Fruit fly (Drosophila melanogaster) S2 (cell line): Measurements from ENCODE around the gene CG43059.

ENCODE experiments used
- CG8478 ChIP-seq: fragments of >200 bp; optimal IDR thresholded peaks from 2 replicates; lab custom pipeline; 2018
- CTCF ChIP-seq, 2 experiments: fragments of >200 bp; optimal IDR thresholded peaks; 2 replicates each; lab custom pipeline; 2018

The CG43059 gene

DNA sequence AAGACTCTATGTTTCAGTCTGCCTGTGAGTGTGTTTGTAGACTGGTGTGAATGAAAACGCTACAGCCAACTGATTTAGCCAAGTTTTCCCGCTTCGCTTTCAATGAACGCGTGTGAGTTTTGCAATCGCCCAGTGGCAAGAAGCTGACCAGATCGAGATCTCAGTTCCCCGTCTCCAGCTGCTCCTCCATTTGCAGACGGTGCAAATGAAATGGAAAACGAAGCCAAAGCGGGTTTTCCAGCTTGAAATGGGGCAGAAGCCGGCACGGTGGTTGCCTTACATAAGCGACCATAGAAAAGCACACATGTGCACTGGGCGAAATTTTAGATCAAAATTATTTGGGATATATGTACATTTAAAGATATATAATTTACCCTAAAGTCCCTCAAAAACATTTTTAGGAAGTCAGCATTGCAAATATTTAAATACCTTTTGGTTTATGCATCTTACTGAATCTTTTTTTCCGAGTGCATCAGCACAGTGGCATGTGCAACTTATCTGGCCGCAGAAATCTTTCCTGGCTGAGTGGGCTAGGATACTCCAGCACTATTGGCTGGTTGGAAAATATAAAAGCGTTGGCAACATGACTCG, at the start of gene CG43059:
Gene CG43059 (minus strand): TSS at position 51 of the 591 bp plus-strand sequence.
- TF ChIP-seq CG8478 (lab: Kevin White, UChicago) (no peak), CTCF (optimal IDR thresholded peaks at IDR 0.05; lab: Kevin White, UChicago) (no peak)

DNA sequence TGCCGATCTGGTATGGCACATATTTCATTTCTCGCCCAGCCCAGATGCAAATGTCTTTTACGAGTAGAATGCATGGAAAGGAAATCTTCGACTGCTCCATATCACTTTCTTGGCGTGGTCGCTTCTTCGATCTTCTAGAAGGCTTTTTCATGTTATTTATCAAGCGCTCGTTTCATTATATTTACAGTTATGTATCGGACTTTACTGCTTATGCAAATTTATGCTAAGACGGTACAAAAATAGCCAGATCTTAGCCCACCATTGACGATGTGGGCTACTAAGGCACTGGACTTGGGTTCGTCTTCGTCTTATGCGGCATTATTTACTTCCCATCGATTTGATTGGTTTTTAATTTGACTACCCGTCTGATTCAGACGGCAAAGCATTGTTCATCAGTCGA, 44.5 kb upstream of the CG43059 start:
- no peak for TF ChIP-seq CG8478 (lab: Kevin White, UChicago)
- TF ChIP-seq CTCF (optimal IDR thresholded peaks at IDR 0.05; lab: Kevin White, UChicago): no peak

DNA sequence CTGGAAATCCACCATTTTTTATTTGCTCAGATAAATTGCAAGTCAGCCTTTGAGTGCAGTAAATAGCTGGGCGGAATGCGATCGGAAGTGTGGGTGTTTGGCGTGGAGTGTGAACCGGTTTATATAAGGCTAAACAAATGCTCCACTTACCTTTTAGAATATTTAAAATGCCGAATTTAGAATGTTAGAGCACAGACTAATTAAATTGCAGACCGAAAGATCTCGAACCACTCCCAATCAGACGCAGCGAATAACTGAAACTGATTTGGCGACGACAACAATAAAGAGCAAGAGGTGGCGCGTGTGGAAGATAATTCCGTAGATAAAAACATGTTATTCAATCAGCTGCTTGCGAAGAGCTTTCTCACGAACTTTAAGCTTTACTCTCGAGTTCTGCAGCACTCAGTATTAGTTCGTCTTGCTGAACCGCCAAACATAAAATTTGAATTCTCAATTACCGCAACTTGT, 41.9 kb upstream of the CG43059 start, which contains the start of gene Idh:
Gene Idh (minus strand): TSS at position 264 of the 468 bp plus-strand sequence.
- TF ChIP-seq CTCF (optimal IDR thresholded peaks at IDR 0.05; lab: Kevin White, UChicago) (no peak), CG8478 (lab: Kevin White, UChicago) (no peak)

DNA sequence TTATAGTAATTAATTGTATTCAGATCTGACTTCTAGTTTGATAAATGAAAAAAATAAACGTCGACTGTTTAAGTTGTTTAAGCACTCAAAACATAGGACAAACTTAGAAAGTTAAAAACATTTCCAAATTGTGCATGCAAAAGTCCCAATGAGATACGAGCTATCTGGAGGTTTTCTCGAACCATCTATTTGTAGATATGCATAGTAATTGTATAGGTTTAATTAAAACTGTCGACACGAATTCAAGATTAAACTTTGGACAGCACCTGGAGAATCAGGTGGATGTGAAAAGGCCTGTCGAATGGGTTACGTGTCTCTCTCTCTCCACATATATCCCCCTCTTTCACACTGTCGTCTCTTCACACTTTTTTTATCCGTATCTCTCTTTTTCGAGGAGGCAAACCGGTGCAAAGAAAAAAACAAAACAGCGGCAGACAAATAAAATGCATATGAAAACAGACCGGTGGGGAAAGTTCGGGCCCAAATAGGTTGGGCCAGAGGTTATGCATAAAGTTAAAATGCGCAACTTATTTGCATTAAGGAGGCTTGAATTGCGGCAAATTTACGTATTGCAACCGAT, 41.4 kb upstream of the CG43059 start:
- TF ChIP-seq CTCF (optimal IDR thresholded peaks at IDR 0.05; lab: Kevin White, UChicago): no peak
- no peak for TF ChIP-seq CG8478 (lab: Kevin White, UChicago)

DNA sequence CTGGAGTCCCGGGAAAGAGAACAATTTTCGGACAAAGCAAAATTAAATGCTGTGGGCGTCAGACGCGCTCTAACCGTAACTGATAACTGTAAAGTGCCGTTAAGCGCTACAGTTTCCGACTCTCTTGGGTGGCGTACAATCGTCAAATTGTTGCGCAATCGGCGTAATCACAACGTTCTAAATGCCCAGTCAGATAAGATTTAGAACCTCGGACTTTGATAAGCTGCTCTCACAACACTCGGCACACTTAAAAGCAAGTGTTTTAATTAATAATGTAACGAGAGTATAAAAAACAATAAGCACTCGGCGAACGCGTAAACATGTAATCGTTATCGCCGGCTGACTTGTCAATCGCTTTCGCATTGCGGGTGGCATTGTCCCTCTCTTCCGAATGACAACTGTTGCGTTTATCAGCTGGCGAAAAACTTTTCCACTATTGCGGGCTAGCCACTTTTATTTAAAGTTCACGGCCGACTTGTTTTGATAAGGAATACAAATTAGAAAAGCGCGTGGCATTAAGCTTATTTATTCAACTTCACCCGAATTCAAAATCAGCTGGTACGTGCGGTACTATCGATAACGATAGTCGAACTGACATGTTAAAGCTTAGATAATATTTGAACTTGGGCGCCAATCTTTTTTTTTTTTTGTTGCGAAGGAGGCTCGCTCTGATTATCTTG, 40.1 kb upstream of the CG43059 start:
- TF ChIP-seq CG8478 (lab: Kevin White, UChicago) (no peak), CTCF (optimal IDR thresholded peaks at IDR 0.05; lab: Kevin White, UChicago) (no peak)

DNA sequence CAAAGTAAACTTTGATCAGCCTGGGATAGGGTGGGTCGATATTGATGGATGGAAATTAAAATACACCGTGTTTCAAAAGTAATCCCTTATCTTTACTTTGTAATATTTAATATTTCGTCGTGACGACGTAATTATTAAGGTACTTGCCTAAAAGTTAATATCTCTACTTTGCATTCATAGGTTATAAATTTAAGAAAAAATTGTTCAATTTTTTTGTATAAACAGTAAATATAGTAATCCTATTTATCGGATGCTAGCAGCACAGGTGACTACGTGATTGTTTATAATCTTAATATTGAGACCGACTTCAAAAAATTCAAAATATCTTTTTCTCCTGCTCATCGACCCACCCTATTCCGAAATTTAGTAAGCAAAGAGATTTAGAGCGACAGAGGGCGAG, 39.4 kb upstream of the CG43059 start:
- no peak for TF ChIP-seq CG8478 (lab: Kevin White, UChicago)
- no peak for TF ChIP-seq CTCF (optimal IDR thresholded peaks at IDR 0.05; lab: Kevin White, UChicago)

DNA sequence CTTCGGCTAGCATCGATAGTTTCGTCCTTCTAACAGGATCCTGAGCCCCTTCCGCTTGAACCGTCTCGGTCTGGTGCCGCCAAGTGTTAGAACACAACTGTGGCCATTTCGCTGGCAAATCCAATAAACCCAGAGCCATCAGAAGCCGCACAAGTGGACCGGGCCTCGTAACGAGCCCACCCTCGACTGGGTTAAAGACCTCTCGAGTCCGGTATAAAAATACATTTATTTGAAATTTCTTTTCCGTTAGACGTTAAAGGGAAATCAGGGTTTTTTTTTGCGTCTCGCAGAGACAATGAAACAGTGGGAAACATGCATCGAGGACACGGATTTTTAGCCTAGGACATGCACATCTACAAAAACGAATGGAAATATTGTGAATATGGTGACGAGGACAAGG, 37.4 kb upstream of the CG43059 start, which contains the start of gene Culd:
Gene Culd (minus strand): TSS at position 101 of the 400 bp plus-strand sequence.
- TF ChIP-seq CG8478 (lab: Kevin White, UChicago) (no peak), CTCF (optimal IDR thresholded peaks at IDR 0.05; lab: Kevin White, UChicago) (no peak)

DNA sequence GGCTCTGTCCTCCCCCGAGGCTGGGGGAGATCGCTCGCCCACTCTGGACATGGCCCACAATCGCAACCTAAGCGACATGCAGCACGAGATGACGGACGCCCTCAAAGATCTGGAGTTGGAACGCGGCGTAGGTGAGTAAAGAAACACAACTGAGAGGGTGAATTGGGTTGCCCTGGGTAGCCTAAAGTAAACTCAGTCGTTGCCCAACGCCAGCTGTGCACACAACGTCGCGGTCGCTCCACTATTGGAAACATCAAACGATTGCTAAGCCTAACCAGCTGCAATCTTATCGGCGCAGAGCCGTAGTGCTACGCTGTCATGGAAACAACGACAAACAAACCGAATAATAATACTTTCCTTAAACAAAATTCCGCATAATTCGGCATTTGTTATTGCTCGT, 28.6 kb upstream of the CG43059 start:
- TF ChIP-seq CTCF (optimal IDR thresholded peaks at IDR 0.05; lab: Kevin White, UChicago) (no peak), CG8478 (lab: Kevin White, UChicago) (no peak)

DNA sequence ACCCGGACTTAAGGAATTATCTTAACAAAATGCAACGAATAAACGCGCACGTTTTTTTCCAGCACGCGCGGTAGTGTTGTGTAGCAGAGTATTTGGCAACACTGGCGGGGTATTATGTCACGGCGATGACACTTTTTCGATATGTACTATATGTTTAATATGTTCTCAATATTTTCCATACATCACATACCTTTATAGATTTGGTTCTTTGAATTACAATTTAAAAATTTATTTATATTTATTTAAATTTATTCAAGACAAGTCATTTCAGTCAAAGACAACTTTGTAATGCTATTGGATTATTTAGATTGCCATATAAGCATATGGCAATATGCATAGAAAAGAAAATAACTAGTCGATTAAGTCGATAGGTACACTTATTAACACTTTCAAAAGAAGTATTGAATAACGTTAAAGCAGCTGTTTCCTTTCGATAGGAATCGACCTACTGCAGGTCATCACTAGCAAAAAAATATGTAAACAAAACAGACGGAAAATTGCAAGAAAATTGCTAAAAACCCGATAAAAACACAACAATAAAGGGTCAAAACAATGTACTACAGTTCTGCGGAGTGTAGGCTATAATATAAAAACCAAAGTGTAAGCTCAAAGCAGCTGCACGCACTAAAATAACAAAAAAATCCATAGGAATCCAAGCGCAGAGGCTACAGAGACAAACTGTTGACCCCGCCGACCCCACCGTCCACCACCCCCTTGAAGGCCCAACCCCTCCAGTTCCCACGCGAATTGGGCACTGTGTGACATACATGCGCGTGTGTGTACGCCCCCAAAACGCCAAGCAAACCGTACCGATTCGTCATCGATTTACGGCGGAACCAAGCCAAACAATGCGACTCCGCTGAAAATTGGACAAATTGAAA, 27.6 kb upstream of the CG43059 start, which contains the start of the genes CG7182 and GAPcenA:
Gene CG7182 (minus strand): TSS at position 283 of the 881 bp plus-strand sequence.
Gene GAPcenA (plus strand): TSS at position 462 of the 881 bp plus-strand sequence.
- TF ChIP-seq CG8478 (lab: Kevin White, UChicago): no peak
- no peak for TF ChIP-seq CTCF (optimal IDR thresholded peaks at IDR 0.05; lab: Kevin White, UChicago)

DNA sequence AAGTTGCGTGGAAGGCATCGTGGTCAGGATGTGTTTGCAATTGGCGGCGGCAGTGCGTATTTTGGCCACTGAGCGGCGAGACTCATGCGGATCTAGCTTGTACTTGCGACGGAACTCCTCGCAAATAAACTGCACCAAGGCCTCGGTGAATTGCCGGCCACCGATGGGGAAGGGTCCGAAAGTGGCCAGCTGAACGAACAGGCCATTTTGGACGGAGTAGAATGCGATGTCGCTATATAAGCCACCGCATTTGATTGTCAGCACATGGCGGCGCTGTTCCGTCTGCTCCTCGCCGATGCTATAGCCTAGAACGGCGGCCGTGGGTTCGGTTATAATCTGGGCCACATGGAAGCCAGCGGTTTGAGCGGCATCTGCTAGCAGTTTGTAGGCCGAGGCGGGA, 26.4 kb upstream of the CG43059 start:
- no peak for TF ChIP-seq CG8478 (lab: Kevin White, UChicago)
- TF ChIP-seq CTCF (optimal IDR thresholded peaks at IDR 0.05; lab: Kevin White, UChicago): no peak

DNA sequence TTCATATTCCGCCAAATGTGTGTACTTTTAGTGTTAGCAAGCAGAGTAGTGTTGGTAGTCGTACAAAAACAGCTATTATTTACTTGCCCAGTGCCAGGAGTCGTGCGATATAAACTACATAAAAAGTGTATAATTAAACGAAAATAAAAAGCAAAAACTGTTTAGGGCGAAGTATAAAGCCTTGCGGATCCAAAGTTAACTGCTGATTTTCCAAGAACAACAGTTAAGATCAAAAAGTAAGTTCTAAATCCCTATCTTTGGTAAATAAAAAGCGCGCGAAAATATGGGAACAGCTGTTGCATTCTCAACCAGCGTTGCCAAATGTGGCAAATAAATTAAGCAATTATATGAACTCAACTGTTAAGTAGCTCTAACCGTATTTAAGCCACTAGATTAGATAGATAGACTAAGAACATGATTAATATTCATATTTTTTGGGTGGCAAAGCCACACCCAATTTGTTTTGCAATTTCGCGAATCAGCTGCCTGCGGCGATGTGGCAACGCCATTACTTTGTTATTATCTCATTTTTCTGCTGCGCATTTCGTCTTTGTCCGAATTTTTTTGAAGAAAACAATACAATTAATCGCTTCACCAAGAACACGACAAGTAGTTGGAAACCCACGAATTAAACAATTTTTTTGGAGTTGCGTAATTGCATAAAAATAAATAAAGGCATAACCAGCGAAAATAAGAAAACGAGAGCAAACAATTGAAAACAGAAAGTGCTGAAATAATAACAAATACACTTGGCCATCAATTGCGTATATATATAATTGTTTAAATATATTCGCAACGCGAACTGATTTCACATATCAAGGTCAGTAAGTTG, 21.7 kb upstream of the CG43059 start, which contains the start of the genes Prim1 and CG7083:
Gene Prim1 (plus strand): TSS at position 51 of the 832 bp plus-strand sequence.
Gene CG7083 (plus strand): TSS at position 522 of the 832 bp plus-strand sequence.
- TF ChIP-seq CG8478 (lab: Kevin White, UChicago): no peak
- no peak for TF ChIP-seq CTCF (optimal IDR thresholded peaks at IDR 0.05; lab: Kevin White, UChicago)

DNA sequence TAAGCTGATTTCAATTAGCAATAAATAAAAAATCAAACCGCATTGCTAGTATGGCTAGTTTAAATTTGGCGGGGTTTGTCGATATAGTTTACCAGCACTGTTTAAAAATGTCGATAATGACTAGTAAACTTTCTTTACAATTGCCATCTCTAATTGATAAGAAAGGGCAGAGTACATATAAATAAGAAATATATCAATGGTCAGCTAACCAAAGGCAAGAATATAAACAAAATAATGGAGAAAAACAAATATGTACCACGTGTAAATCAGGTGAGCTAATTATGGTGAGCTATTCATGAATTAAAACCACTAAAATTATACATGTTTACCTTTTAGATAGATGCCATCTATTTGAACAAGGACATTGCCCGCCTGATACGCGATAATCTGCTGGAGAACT, 20.2 kb upstream of the CG43059 start, which contains the start of gene Pex2:
Gene Pex2 (plus strand): TSS at position 131 of the 400 bp plus-strand sequence.
- TF ChIP-seq CTCF (optimal IDR thresholded peaks at IDR 0.05; lab: Kevin White, UChicago) (no peak), CG8478 (lab: Kevin White, UChicago) (no peak)

DNA sequence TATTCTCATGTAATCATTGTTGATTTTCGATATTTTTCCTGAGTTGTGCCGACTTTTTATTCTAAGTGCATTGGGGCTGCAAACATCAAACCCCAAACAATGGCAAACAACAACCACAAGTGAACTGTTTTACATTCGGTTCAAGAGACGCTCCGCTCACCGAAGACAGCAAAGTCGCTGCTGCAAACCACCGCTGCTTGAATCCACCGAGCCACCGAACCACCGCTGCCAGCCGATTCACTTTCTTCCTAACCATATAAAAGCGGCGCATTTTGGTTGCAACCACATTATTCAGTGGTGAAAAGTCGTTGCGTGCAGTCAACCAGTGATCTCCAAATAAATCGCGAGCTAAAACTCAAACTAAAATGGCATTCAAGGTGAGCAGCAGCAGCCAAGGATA, 17.6 kb upstream of the CG43059 start, which contains the start of gene Cpr66Cb:
Gene Cpr66Cb (plus strand): TSS at position 301 of the 400 bp plus-strand sequence.
- TF ChIP-seq CTCF (optimal IDR thresholded peaks at IDR 0.05; lab: Kevin White, UChicago) (no peak), CG8478 (lab: Kevin White, UChicago) (no peak)
